Fruit fly (Drosophila melanogaster): ENCODE measurements around the gene porin.
A peak's percentile ranks its signal among the peaks of the same experiment; 100 is the strongest.

The porin gene

DNA sequence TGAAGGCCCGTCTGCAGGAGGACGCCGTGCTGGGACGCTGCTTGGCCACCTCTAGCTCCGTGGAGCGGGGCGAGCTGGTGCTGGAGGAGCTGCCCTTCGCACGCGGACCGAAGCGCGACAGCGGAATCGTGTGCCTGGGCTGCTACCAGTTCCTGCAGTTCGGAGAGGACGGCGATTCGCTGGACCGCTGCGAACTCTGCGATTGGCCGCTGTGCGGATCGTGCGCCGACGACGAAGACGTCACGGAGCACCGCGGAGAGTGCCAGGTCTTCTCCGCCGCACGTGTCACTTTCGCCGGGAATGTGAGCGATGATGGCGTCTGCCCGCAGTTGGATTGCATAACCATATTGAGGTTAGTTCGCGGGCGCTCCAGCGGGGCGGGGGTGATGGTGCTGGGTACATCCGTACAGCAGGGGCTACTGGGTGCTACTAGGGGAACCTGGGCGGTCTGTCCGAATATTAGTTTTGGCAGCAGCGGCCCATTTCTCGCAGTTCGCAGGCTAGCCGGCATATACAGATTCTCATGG, 751 bp upstream of the porin start:
- TF ChIP-seq Abd-B (GFP tag; optimal IDR thresholded peaks at IDR 0.05) (no peak), HLH106 (tag; optimal IDR thresholded peaks at IDR 0.05) (no peak), dmrt93B (GFP tag; optimal IDR thresholded peaks at IDR 0.05) (no peak), Hr78 (GFP tag; optimal IDR thresholded peaks at IDR 0.05) (no peak), pan (optimal IDR thresholded peaks at IDR 0.05) (no peak)

DNA sequence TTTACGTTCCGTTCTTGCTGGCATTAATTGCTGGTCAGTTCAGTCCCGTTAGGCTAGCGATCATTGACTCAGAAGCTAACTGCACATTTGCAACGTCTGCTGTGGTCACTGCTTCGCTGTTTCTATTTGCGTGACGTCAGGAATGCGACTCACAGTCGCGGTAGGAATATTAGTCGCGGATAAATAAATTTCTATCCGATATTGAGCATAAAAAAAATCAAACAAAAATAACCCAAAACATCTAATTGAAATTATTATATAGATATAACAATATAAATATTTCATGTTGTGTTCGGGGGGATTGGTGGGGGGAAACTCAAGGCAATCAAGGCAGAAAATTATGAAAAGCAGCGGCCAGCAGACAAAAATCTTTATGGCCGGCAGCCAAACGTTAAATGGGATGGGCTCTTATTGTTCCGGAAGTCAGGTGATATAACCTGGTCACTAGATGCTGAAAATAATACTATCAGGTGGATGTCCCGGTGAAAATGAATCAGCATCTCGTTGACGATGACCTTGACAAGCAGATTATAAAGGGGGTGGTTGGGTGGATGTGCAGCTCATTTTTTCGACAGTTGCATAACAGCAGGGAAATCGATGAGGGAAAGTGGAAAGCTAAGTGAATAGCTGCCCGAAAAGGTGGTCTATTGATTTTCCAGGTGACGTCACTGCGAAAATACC, 997 bp downstream of the porin start, which contains the start of gene SmydA-3:
SmydA-3 (plus strand) TSS at position 631 of the 681 bp plus-strand sequence.
- no peak for TF ChIP-seq fru (GFP tag; optimal IDR thresholded peaks at IDR 0.05)
- TF ChIP-seq Dif (GFP tag; optimal IDR thresholded peaks at IDR 0.05; ENCODE audit: partially characterized antibody) = no peak
- no peak for TF ChIP-seq ey (GFP tag; optimal IDR thresholded peaks at IDR 0.05)
- peak in 1 of 2 experiments; percentile 37 for TF ChIP-seq foxo (GFP tag; optimal IDR thresholded peaks at IDR 0.05)
- no peak for TF ChIP-seq Sp1 (GFP tag; optimal IDR thresholded peaks at IDR 0.05)
- peak; percentile 3 for TF ChIP-seq OdsH (GFP tag; optimal IDR thresholded peaks at IDR 0.05)
- no peak for TF ChIP-seq dl (GFP tag; optimal IDR thresholded peaks at IDR 0.05; ENCODE audit: insufficient read depth in 1 of 2, partially characterized antibody in 2 of 2)
- TF ChIP-seq h (GFP tag; optimal IDR thresholded peaks at IDR 0.05) = peak; percentile 18
- peak; percentile 9 for TF ChIP-seq rgr (GFP tag; optimal IDR thresholded peaks at IDR 0.05)
- no peak for TF ChIP-seq Hr78 (GFP tag; optimal IDR thresholded peaks at IDR 0.05)

DNA sequence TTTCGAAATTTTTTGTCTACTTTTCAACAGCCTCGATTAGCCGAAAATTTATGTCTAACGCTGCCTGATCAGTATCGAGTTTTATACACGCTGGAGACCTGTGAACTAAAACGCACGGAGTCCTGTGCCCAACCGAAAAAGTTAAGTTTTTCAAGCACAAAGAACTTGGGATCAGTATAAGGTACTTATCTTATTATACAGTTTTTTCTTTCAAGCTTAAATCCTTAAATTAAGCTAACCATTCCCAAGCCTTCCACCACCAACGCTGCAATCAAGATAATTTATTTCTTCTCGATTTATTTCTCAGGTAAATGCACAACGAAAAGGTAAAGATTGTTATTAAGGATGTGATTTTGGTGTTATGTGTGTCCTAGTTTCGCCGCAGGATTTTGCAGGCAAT, 3.7 kb downstream of the porin start, which contains the start of gene Porin2:
Porin2 (minus strand) TSS at position 101 of the 400 bp plus-strand sequence.
- TF ChIP-seq fru (GFP tag; optimal IDR thresholded peaks at IDR 0.05) (no peak), HLH106 (tag; optimal IDR thresholded peaks at IDR 0.05) (no peak), Hr83 (GFP tag; optimal IDR thresholded peaks at IDR 0.05; ENCODE audit: poor library complexity, severe bottlenecking) (no peak), woc (GFP tag; optimal IDR thresholded peaks at IDR 0.05) (no peak), usp (GFP tag; optimal IDR thresholded peaks at IDR 0.05) (no peak), Dif (GFP tag; optimal IDR thresholded peaks at IDR 0.05; ENCODE audit: partially characterized antibody) (no peak), br (GFP tag; optimal IDR thresholded peaks at IDR 0.05) (no peak), jim (GFP tag; optimal IDR thresholded peaks at IDR 0.05) (no peak), sage (GFP tag; optimal IDR thresholded peaks at IDR 0.05) (no peak), rgr (GFP tag; optimal IDR thresholded peaks at IDR 0.05) (no peak), dsf (GFP tag; optimal IDR thresholded peaks at IDR 0.05; ENCODE audit: borderline replicate concordance) (no peak), OdsH (GFP tag; optimal IDR thresholded peaks at IDR 0.05) (no peak), Abd-B (GFP tag; optimal IDR thresholded peaks at IDR 0.05) (no peak), Hnf4 (GFP tag; optimal IDR thresholded peaks at IDR 0.05) (no peak), Hr78 (GFP tag; optimal IDR thresholded peaks at IDR 0.05) (no peak), lola (GFP tag; optimal IDR thresholded peaks at IDR 0.05) (no peak), N (GFP tag; optimal IDR thresholded peaks at IDR 0.05) (no peak), sv (GFP tag; optimal IDR thresholded peaks at IDR 0.05) (no peak), dl (GFP tag; optimal IDR thresholded peaks at IDR 0.05; ENCODE audit: insufficient read depth in 1 of 2, partially characterized antibody in 2 of 2) (no peak)

DNA sequence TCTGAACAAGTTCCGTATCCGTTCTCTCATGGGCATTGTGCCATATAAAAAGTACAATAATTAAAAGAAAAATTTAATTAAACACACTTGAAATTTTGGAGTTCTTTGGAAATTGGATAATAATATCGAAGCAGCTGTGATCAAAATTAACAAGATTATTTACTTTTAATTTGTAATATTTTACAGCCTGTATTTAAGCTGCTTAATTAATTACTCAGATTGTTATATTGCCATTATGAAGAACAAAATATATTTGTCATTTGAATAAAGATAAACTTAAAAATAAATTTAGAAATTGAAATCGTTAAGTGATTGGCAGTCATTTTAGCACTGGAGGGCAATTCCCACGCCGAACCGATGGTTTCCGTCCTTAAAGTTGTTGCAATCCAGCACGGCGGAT, 5.1 kb downstream of the porin start, which contains the start of the genes CG17139 and CG17140:
CG17139 (minus strand) TSS at position 101 of the 400 bp plus-strand sequence.
CG17140 (minus strand) TSS at position 101 of the 400 bp plus-strand sequence.
- TF ChIP-seq dmrt93B (GFP tag; optimal IDR thresholded peaks at IDR 0.05) (no peak), N (GFP tag; optimal IDR thresholded peaks at IDR 0.05) (no peak)

DNA sequence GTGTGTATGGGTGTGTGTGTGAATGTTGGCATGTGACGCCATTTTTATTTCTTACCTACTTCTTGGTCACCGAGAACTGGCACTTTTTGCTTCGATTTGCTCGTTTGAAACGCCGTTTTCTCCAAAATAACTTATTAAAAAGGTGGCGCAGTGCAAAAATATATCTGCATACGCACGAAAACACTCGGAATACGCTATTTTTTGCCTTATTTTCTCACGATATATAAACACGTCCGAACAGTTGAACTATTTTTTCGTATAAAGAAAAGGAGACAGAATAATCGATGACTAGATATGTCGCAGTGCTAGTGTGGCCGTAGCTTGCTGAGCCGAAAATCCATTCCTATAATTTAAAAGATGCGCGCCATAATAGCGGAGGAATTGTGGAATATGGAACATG, 8.3 kb downstream of the porin start, which contains the start of gene CG6700:
CG6700 (minus strand) TSS at position 272 of the 400 bp plus-strand sequence.
- TF ChIP-seq ey (GFP tag; optimal IDR thresholded peaks at IDR 0.05) (no peak), br (GFP tag; optimal IDR thresholded peaks at IDR 0.05) (no peak), OdsH (GFP tag; optimal IDR thresholded peaks at IDR 0.05) (peak; percentile 22), Mio (GFP tag; optimal IDR thresholded peaks at IDR 0.05) (no peak), Abd-B (GFP tag; optimal IDR thresholded peaks at IDR 0.05) (no peak), h (GFP tag; optimal IDR thresholded peaks at IDR 0.05) (no peak), dmrt93B (GFP tag; optimal IDR thresholded peaks at IDR 0.05) (no peak), psq (GFP tag; optimal IDR thresholded peaks at IDR 0.05) (peak; percentile 43), GATAd (GFP tag; optimal IDR thresholded peaks at IDR 0.05) (no peak)
